Fruit fly (Drosophila melanogaster) whole organism, adult: Measurements from ENCODE around the gene CG43090.

Experiments
- CG11617 ChIP-seq: fragments of 200-800 bp; sonication (Bioruptor generic); optimal IDR thresholded peaks from 2 replicates; lab custom pipeline; 2017; ENCODE audit warnings: mild to moderate bottlenecking, missing biosample characterization, missing genetic modification reagents, missing genetic modification characterization
- CG12768 ChIP-seq: fragments of 200-800 bp; sonication (Bioruptor generic); optimal IDR thresholded peaks from 2 replicates; lab custom pipeline; 2017; ENCODE audit warnings: missing biosample characterization, missing genetic modification characterization, mild to moderate bottlenecking, moderate library complexity, missing genetic modification reagents
- CG14711 ChIP-seq: fragments of 200-800 bp; sonication (Bioruptor generic); optimal IDR thresholded peaks from 2 replicates; lab custom pipeline; 2018; ENCODE audit warnings: missing biosample characterization, mild to moderate bottlenecking, missing genetic modification characterization, moderate library complexity
- CG1620 ChIP-seq: fragments of 200-800 bp; sonication (Bioruptor generic); optimal IDR thresholded peaks from 2 replicates; lab custom pipeline; 2016; ENCODE audit warnings: missing biosample characterization, missing genetic modification characterization
- CG33017 ChIP-seq: fragments of 200-800 bp; sonication (Bioruptor generic); optimal IDR thresholded peaks from 2 replicates; lab custom pipeline; 2018; ENCODE audit warnings: missing biosample characterization, mild to moderate bottlenecking, missing genetic modification characterization, moderate library complexity
- CG5204 ChIP-seq: fragments of 200-800 bp; sonication (Bioruptor generic); optimal IDR thresholded peaks from 2 replicates; lab custom pipeline; 2016; ENCODE audit warnings: missing biosample characterization, missing genetic modification characterization
- CG7045 ChIP-seq: fragments of 200-800 bp; sonication (Bioruptor generic); optimal IDR thresholded peaks from 2 replicates; lab custom pipeline; 2017; ENCODE audit warnings: missing biosample characterization, mild to moderate bottlenecking, missing genetic modification characterization
- CG7101 ChIP-seq: fragments of 200-800 bp; sonication (Bioruptor generic); optimal IDR thresholded peaks from 2 replicates; lab custom pipeline; 2018; ENCODE audit warnings: missing biosample characterization, mild to moderate bottlenecking, missing genetic modification characterization, moderate library complexity
- Clk ChIP-seq: fragments of 200-800 bp; sonication (Bioruptor generic); optimal IDR thresholded peaks from 2 replicates; lab custom pipeline; 2017; ENCODE audit warnings: missing biosample characterization, missing genetic modification characterization
- Crg-1 ChIP-seq: fragments of 200-800 bp; sonication (Bioruptor generic); optimal IDR thresholded peaks from 2 replicates; lab custom pipeline; 2016; ENCODE audit warnings: missing biosample characterization, missing genetic modification characterization
- Hr96 ChIP-seq: fragments of 200-800 bp; sonication (Bioruptor generic); optimal IDR thresholded peaks from 2 replicates; lab custom pipeline; 2016; ENCODE audit warnings: missing biosample characterization, missing genetic modification characterization
- Mnt ChIP-seq: fragments of 200-800 bp; sonication (Bioruptor generic); optimal IDR thresholded peaks from 2 replicates; lab custom pipeline; 2016; ENCODE audit warnings: missing biosample characterization, mild to moderate bottlenecking, missing genetic modification characterization
- bab1 ChIP-seq: fragments of 200-800 bp; sonication (Bioruptor generic); optimal IDR thresholded peaks from 3 replicates; lab custom pipeline; 2019; ENCODE audit warnings: missing biosample characterization, mild to moderate bottlenecking, missing genetic modification characterization, moderate library complexity
- cic ChIP-seq: fragments of 200-800 bp; sonication (Bioruptor generic); optimal IDR thresholded peaks from 2 replicates; lab custom pipeline; 2017; ENCODE audit warnings: missing biosample characterization, mild to moderate bottlenecking, missing genetic modification characterization, moderate library complexity
- cnc ChIP-seq, 2 experiments: fragments of >200 bp; optimal IDR thresholded peaks; 2 replicates each; lab custom pipeline; 2017
- kay ChIP-seq: fragments of 200-800 bp; sonication (Bioruptor generic); peaks from one replicate; lab custom pipeline; 2016; ENCODE audit warnings: missing biosample characterization, missing genetic modification characterization, borderline replicate concordance
- ovo ChIP-seq: fragments of 200-800 bp; sonication (Bioruptor generic); optimal IDR thresholded peaks from 2 replicates; lab custom pipeline; 2016; ENCODE audit warnings: missing biosample characterization, missing genetic modification characterization
- pad ChIP-seq: fragments of 200-800 bp; sonication (Bioruptor generic); optimal IDR thresholded peaks from 3 replicates; lab custom pipeline; 2017; ENCODE audit warnings: missing biosample characterization, missing genetic modification characterization, mild to moderate bottlenecking, moderate library complexity, missing genetic modification reagents
- tj ChIP-seq: fragments of 200-800 bp; sonication (Bioruptor generic); optimal IDR thresholded peaks from 3 replicates; lab custom pipeline; 2017; ENCODE audit warnings: missing biosample characterization, mild to moderate bottlenecking, missing genetic modification characterization, moderate library complexity
- toe ChIP-seq: fragments of 200-800 bp; sonication (Bioruptor generic); optimal IDR thresholded peaks from 2 replicates; lab custom pipeline; 2016; ENCODE audit warnings: missing biosample characterization, missing genetic modification characterization

Gene CG43090

DNA sequence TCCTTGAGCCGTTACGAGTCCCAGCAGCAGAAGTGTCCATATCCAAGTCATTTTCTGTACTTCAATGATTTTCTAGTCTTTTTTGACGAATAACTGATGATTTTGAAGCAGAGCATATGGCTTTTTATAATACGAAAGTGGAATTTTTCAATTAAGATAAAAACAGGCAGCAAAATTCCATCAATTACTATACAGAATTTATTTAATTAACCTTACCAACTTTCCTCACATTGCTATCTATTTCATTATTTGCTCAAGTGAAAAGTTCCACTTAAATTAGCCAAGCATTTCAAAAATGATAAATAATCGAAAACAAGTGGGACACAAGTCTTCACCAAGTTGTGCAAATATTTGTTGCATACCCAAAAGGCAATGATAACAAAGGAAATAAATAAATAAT is at the start of gene CG43090:
TSS of gene CG43090 (minus strand) at position 101 of the 400 bp plus-strand sequence.
- TF ChIP-seq toe (GFP tag; lab: Kevin White, UChicago) (no peak), kay (GFP tag; lab: Kevin White, UChicago) (no peak), CG7045 (no peak), ovo (no peak)

DNA sequence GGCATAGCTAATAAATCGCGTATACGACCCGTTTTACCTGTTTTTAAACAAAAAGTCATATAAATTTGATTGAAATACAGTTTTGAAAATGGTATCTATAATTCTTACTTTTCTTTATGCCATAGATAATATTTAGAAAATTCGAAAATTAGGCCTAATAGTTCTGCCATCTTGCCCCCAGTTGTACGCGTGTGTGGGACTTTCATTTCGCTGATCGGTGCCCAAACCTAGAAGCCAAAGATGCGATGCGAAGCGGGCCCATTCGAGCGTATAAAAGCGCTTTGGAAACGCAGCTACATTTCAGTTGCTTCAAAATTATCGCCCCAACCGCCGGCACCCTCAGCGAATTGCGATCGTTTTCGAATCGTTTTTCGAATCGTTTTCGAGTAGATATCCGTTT is 37.3 kb upstream of the CG43090 start, which contains the start of gene CG14445:
TSS of gene CG14445 (plus strand) at position 301 of the 400 bp plus-strand sequence.
- no peak for TF ChIP-seq Hr96 (GFP tag; lab: Kevin White, UChicago)
- TF ChIP-seq CG33017 (tag; lab: Kevin White, UChicago) = no peak
- TF ChIP-seq CG7045 = no peak
- TF ChIP-seq CG5204 (GFP tag; lab: Kevin White, UChicago) = no peak
- TF ChIP-seq CG1620 (GFP tag; lab: Kevin White, UChicago) = no peak
- no peak for TF ChIP-seq ovo
- TF ChIP-seq cnc (optimal IDR thresholded peaks at IDR 0.05; lab: Kevin White, UChicago) = no peak
- TF ChIP-seq CG12768 (GFP tag; lab: Kevin White, UChicago) = no peak
- TF ChIP-seq bab1 (GFP tag; lab: Kevin White, UChicago) = no peak
- no peak for TF ChIP-seq CG11617 (GFP tag; lab: Kevin White, UChicago)
- TF ChIP-seq Clk = no peak
- TF ChIP-seq cic = no peak
- no peak for TF ChIP-seq CG14711 (tag; lab: Kevin White, UChicago)
- TF ChIP-seq kay (GFP tag; lab: Kevin White, UChicago) = no peak
- no peak for TF ChIP-seq Mnt (GFP tag; lab: Kevin White, UChicago)
- no peak for TF ChIP-seq tj (GFP tag; lab: Kevin White, UChicago)
- no peak for TF ChIP-seq Crg-1 (GFP tag; lab: Kevin White, UChicago)
- TF ChIP-seq toe (GFP tag; lab: Kevin White, UChicago) = no peak
- TF ChIP-seq CG7101 (tag; lab: Kevin White, UChicago) = no peak
- TF ChIP-seq pad (GFP tag; lab: Kevin White, UChicago) = no peak

DNA sequence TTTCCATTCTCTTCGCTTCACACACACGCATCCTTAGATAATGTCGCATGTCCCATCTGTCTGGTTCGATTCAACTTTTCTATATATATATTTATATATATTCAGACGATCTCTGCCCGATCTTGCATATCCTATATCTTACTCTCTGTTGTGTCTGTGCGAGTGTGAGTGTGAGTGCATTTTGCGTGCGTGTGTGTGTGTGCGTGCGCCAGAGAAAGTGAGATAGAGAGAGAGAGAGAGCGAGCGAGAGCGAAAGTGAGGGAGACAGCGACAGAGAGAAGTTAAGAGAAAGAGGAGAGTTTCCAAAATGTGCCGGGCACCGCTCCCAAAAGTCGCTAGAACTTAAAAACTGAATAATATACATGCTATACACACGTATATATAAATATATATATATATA is 32.1 kb upstream of the CG43090 start:
- TF ChIP-seq Clk (no peak), cnc (optimal IDR thresholded peaks at IDR 0.05; lab: Kevin White, UChicago) (no peak), Crg-1 (GFP tag; lab: Kevin White, UChicago) (no peak), Hr96 (GFP tag; lab: Kevin White, UChicago) (no peak), pad (GFP tag; lab: Kevin White, UChicago) (no peak), CG5204 (GFP tag; lab: Kevin White, UChicago) (no peak)

DNA sequence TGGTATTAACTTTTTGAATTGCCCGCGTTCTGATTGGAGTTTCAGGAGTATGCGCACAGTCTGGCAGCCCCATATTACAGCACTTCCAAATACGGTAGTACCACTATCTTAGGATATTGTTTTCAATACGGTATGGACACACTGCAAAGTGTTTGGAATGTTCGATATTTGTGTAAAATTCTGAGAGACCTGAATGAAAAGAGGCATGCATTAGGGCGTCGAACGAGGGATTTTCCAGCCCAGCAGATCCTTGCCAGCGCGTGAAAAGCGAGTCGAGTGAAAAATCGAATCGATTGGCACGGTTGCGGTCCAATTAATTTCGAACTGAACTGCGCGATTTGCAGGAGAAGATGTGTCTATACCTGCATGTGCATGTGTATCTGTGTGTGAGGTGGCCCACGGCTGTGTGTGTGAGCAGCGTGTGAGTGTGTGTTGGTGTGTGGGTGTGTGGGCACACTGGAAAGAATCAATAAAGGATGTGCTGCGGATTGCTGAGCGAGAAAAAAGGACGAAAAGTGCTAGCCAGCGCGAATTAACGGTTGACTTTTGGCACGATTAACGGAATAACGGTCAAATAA is 25.9 kb upstream of the CG43090 start, which contains the start of gene dtn:
TSS of gene dtn (plus strand) at position 176 of the 578 bp plus-strand sequence.
- TF ChIP-seq CG7045 (no peak), kay (GFP tag; lab: Kevin White, UChicago) (no peak), CG11617 (GFP tag; lab: Kevin White, UChicago) (no peak), cnc (optimal IDR thresholded peaks at IDR 0.05; lab: Kevin White, UChicago) (no peak), bab1 (GFP tag; lab: Kevin White, UChicago) (no peak), Hr96 (GFP tag; lab: Kevin White, UChicago) (no peak), CG7101 (tag; lab: Kevin White, UChicago) (no peak), toe (GFP tag; lab: Kevin White, UChicago) (no peak), ovo (no peak), CG33017 (tag; lab: Kevin White, UChicago) (no peak), pad (GFP tag; lab: Kevin White, UChicago) (peak; percentile 30), Mnt (GFP tag; lab: Kevin White, UChicago) (peak; percentile 18), tj (GFP tag; lab: Kevin White, UChicago) (no peak)

DNA sequence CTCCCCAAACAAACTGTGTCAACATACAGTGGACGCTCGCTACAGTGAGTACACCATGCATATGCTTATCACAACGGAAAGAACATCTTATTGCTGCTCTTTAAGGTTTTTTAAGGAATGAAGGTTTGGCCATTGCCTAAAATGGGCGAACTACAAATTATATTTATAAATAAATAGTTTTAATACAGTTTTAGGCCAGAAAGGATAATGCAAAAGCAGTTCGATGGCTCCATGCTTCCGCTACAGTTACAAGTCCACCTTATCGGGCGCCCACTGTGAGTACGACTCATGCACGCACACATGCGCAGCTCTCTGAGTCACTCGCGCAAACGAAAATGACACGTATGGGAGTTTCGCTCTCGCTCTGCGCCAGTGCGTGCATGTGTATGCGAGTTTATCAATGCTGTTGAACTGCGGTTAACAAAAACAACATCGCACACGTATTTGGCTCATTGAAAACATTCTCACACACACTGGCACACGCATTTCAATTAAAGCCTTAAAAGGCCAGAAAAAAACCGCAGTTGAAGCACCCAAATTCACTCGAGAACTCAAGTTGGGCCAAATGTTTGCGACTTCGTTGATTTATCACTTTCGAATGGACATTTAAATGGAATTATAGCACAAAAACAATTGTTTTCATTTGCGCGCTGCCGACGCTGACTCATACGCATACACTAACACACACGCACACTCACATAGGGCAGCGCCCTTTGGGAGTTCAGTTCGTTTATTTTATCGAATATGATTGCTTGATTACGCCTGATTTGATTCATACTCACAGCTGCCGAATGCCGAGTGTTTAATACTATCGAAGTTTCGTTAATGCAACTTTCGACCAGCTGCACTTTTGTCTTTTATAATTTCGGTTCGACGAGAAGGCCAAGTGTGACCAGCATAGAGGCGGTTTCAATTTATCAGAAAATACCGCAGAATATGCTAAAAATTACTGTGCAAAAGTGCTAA is 24.8 kb upstream of the CG43090 start, which contains the start of gene sqh:
TSS of gene sqh (minus strand) at position 916 of the 966 bp plus-strand sequence.
- TF ChIP-seq CG11617 (GFP tag; lab: Kevin White, UChicago) = peak; percentile 97
- TF ChIP-seq CG7101 (tag; lab: Kevin White, UChicago) = peak; percentile 96
- TF ChIP-seq toe (GFP tag; lab: Kevin White, UChicago) = no peak
- TF ChIP-seq Mnt (GFP tag; lab: Kevin White, UChicago) = peak; percentile 91
- TF ChIP-seq cic = peak; percentile 75
- TF ChIP-seq bab1 (GFP tag; lab: Kevin White, UChicago) = peak; percentile 95
- peak; percentile 80 for TF ChIP-seq CG1620 (GFP tag; lab: Kevin White, UChicago)
- no peak for TF ChIP-seq cnc (optimal IDR thresholded peaks at IDR 0.05; lab: Kevin White, UChicago)
- peak; percentile 82 for TF ChIP-seq CG7045
- peak; percentile 89 for TF ChIP-seq ovo
- no peak for TF ChIP-seq Hr96 (GFP tag; lab: Kevin White, UChicago)
- TF ChIP-seq Clk = peak; percentile 74
- peak; percentile 98 for TF ChIP-seq tj (GFP tag; lab: Kevin White, UChicago)
- TF ChIP-seq pad (GFP tag; lab: Kevin White, UChicago) = peak; percentile 85
- TF ChIP-seq Crg-1 (GFP tag; lab: Kevin White, UChicago) = peak; percentile 76
- peak; percentile 99 for TF ChIP-seq kay (GFP tag; lab: Kevin White, UChicago)
- TF ChIP-seq CG12768 (GFP tag; lab: Kevin White, UChicago) = peak; percentile 84
- no peak for TF ChIP-seq CG5204 (GFP tag; lab: Kevin White, UChicago)
- peak; percentile 83 for TF ChIP-seq CG14711 (tag; lab: Kevin White, UChicago)
- TF ChIP-seq CG33017 (tag; lab: Kevin White, UChicago) = peak; percentile 86
